Fruit fly (Drosophila melanogaster) whole organism: Measurements from ENCODE around the gene fd19B.
"Not testable (repeated sequence)": the region's sequence is repeated elsewhere in the genome, so short reads cannot be mapped to it uniquely, and the experiment has no call there.

Source experiments
- CG8478 ChIP-seq: fragments of >200 bp; optimal IDR thresholded peaks from 2 replicates; lab custom pipeline; 2018; ENCODE audit warnings: inconsistent platforms
- Dll ChIP-seq: fragments of >200 bp; optimal IDR thresholded peaks from 2 replicates; lab custom pipeline; 2017
- EcR ChIP-seq, 2 experiments: fragments of >200 bp; optimal IDR thresholded peaks; 2 replicates each; lab custom pipeline; 2017; ENCODE audit warnings: missing biosample characterization in 2 of 2, missing genetic modification characterization in 2 of 2, missing genetic modification reagents in 2 of 2
- pan ChIP-seq: fragments of >200 bp; optimal IDR thresholded peaks from 2 replicates; lab custom pipeline; 2017
- psq ChIP-seq: fragments of >200 bp; optimal IDR thresholded peaks from 2 replicates; lab custom pipeline; 2017
- usp ChIP-seq: fragments of >200 bp; optimal IDR thresholded peaks from 2 replicates; lab custom pipeline; 2017; ENCODE audit warnings: missing biosample characterization, missing genetic modification characterization, mixed read lengths

fd19B gene

dm6 chrX:20092308-20092707, at the start of gene fd19B:
Gene fd19B, minus strand, starts transcription at chrX:20092408.
- TF ChIP-seq Dll (lab: Kevin White, UChicago) (no peak), usp (GFP tag; lab: Kevin White, UChicago) (no peak), CG8478 (lab: Kevin White, UChicago) (no peak), psq (lab: Kevin White, UChicago) (no peak), pan (no peak), EcR (GFP tag; optimal IDR thresholded peaks at IDR 0.05; lab: Kevin White, UChicago) (no peak)

- TF ChIP-seq CG8478 (lab: Kevin White, UChicago) (no peak), psq (lab: Kevin White, UChicago) (no peak), Dll (lab: Kevin White, UChicago) (no peak), pan (no peak), usp (GFP tag; lab: Kevin White, UChicago) (no peak), EcR (GFP tag; optimal IDR thresholded peaks at IDR 0.05; lab: Kevin White, UChicago) (no peak)
Observed at dm6 chrX:20140710-20141109, 48.5 kb upstream of the fd19B start, which contains the start of gene CG34332. Gene CG34332, plus strand, starts transcription at chrX:20141010.

DNA sequence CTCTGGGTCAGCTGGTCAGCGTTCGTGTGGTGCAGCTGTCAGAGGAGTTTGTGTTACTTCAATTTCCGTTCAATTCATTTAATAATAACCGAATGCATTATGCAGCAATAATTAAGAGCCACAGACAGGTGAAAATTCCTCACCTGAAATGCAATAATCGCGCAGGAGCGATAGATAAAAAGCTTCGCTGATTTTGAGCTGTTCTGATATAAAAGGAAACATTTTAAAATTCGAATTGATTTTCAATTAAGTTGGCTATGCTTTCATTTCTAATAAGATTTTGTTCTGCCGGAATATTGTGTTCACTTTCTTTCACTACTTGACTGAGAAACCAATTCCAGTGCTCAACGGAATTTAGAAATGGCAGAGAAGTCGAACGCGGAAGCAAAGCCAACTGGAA, 47.3 kb upstream of the fd19B start, which contains the start of gene CG42583:
CG42583 (plus strand) TSS at position 301 of the 400 bp plus-strand sequence.
- TF ChIP-seq psq (lab: Kevin White, UChicago), result no peak
- no peak for TF ChIP-seq usp (GFP tag; lab: Kevin White, UChicago)
- TF ChIP-seq pan, result no peak
- no peak for TF ChIP-seq EcR (GFP tag; optimal IDR thresholded peaks at IDR 0.05; lab: Kevin White, UChicago)
- TF ChIP-seq CG8478 (lab: Kevin White, UChicago), result no peak
- TF ChIP-seq Dll (lab: Kevin White, UChicago), result no peak

dm6 chrX:20133432-20133831, 41.2 kb upstream of the fd19B start, which contains the start of gene CG15322:
Gene CG15322, plus strand, starts transcription at chrX:20133579.
- TF ChIP-seq EcR (GFP tag; optimal IDR thresholded peaks at IDR 0.05; lab: Kevin White, UChicago) (no peak), usp (GFP tag; lab: Kevin White, UChicago) (no peak), pan (no peak), CG8478 (lab: Kevin White, UChicago) (no peak), psq (lab: Kevin White, UChicago) (no peak), Dll (lab: Kevin White, UChicago) (no peak)

dm6 chrX:20130486-20130885, 38.3 kb upstream of the fd19B start:
- TF ChIP-seq pan, result no peak
- no peak for TF ChIP-seq EcR (GFP tag; optimal IDR thresholded peaks at IDR 0.05; lab: Kevin White, UChicago)
- no peak for TF ChIP-seq CG8478 (lab: Kevin White, UChicago)
- TF ChIP-seq Dll (lab: Kevin White, UChicago), result no peak
- TF ChIP-seq psq (lab: Kevin White, UChicago), result no peak
- TF ChIP-seq usp (GFP tag; lab: Kevin White, UChicago), result no peak

dm6 chrX:20129554-20129953, 37.3 kb upstream of the fd19B start:
- no peak for TF ChIP-seq CG8478 (lab: Kevin White, UChicago)
- TF ChIP-seq usp (GFP tag; lab: Kevin White, UChicago), result no peak
- TF ChIP-seq Dll (lab: Kevin White, UChicago), result no peak
- TF ChIP-seq EcR (GFP tag; optimal IDR thresholded peaks at IDR 0.05; lab: Kevin White, UChicago), result no peak
- no peak for TF ChIP-seq psq (lab: Kevin White, UChicago)
- TF ChIP-seq pan, result no peak

dm6 chrX:20122153-20122552, 29.9 kb upstream of the fd19B start, which contains the start of gene CG34331:
Gene CG34331, plus strand, starts transcription at chrX:20122453.
- no peak for TF ChIP-seq CG8478 (lab: Kevin White, UChicago)

dm6 chrX:20110475-20110874, 18.3 kb upstream of the fd19B start, which contains the start of gene karr:
Gene karr, minus strand, starts transcription at chrX:20110575.
- TF ChIP-seq psq (lab: Kevin White, UChicago), result no peak
- no peak for TF ChIP-seq usp (GFP tag; lab: Kevin White, UChicago)
- TF ChIP-seq pan, result no peak
- TF ChIP-seq CG8478 (lab: Kevin White, UChicago), result no peak
- no peak for TF ChIP-seq EcR (GFP tag; optimal IDR thresholded peaks at IDR 0.05; lab: Kevin White, UChicago)
- TF ChIP-seq Dll (lab: Kevin White, UChicago), result no peak

DNA sequence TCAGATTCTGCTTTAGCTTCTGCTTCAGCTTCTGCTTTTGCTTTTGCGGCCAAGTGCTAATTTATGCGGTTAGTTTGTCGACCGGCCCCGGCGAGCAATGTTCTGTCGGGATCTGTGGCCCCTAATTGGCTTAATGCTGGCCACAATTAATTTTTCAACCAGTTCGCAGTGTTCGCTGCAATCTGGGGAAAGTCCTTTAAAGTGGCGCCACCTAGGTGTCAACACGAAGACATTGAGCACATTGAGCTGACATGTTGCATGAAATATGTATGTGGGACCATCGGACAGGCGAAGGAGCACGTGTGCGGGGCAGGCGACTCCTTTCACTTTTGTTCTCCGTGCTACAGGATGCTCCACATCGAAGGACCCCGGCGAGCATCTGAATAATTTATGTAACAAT, 12.8 kb upstream of the fd19B start:
- TF ChIP-seq EcR (GFP tag; optimal IDR thresholded peaks at IDR 0.05; lab: Kevin White, UChicago) (no peak), CG8478 (lab: Kevin White, UChicago) (no peak), usp (GFP tag; lab: Kevin White, UChicago) (no peak), pan (no peak), Dll (lab: Kevin White, UChicago) (no peak), psq (lab: Kevin White, UChicago) (no peak)

DNA sequence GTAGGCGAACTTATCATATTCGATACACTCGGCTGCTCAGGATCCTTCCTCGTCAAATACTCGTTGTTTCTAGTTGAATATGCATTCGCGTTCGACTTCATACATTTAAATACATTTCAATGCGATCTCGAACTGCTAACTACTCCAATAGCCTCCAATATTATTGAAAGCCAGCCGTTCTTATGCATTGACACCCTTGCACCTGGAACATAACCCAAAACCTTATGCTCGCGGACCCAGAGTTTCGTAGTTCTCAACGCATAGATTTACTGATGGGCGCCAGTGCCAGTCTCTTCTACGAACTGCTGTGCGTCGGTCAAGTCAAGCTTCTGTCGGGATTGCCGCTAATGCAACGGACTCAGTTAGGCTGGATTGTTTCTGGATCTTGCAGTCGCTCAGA, 4.2 kb upstream of the fd19B start, which contains the start of gene CG42581:
CG42581 (minus strand) TSS at position 101 of the 400 bp plus-strand sequence.
- not testable (repeated sequence) for TF ChIP-seq pan; usp (GFP tag; lab: Kevin White, UChicago); CG8478 (lab: Kevin White, UChicago)

dm6 chrX:20094098-20094497, 1.9 kb upstream of the fd19B start, which contains the start of gene Or19b:
Gene Or19b, plus strand, starts transcription at chrX:20094398.
- not testable (repeated sequence) for TF ChIP-seq CG8478 (lab: Kevin White, UChicago); EcR (GFP tag; optimal IDR thresholded peaks at IDR 0.05; lab: Kevin White, UChicago); Dll (lab: Kevin White, UChicago)

dm6 chrX:20083762-20084161, 8.4 kb downstream of the fd19B start:
- no peak for TF ChIP-seq pan
- no peak for TF ChIP-seq CG8478 (lab: Kevin White, UChicago)
- TF ChIP-seq psq (lab: Kevin White, UChicago), result no peak
- TF ChIP-seq EcR (GFP tag; optimal IDR thresholded peaks at IDR 0.05; lab: Kevin White, UChicago), result no peak
- TF ChIP-seq usp (GFP tag; lab: Kevin White, UChicago), result no peak
- no peak for TF ChIP-seq Dll (lab: Kevin White, UChicago)
